Fruit fly (Drosophila melanogaster) whole organism, embryonic: ENCODE data around the gene slp1.

Experiments used
- CG15011 ChIP-seq: fragments of 200-800 bp; sonication (Bioruptor generic); optimal IDR thresholded peaks from 3 replicates; lab custom pipeline; 2018; ENCODE audit warnings: missing biosample characterization, mild to moderate bottlenecking, missing genetic modification characterization
- CG18262 ChIP-seq: fragments of 200-800 bp; optimal IDR thresholded peaks from 3 replicates; lab custom pipeline; 2019; ENCODE audit warnings: missing biosample characterization, mild to moderate bottlenecking, missing genetic modification characterization, moderate library complexity
- CG7556 ChIP-seq: fragments of 200-800 bp; sonication (Bioruptor generic); optimal IDR thresholded peaks from 2 replicates; lab custom pipeline; 2017; ENCODE audit warnings: missing biosample characterization, mild to moderate bottlenecking, missing genetic modification characterization
- Nf-YA ChIP-seq: fragments of 200-800 bp; sonication (Bioruptor generic); IDR thresholded peaks from 2 replicates; pipeline ENCODE4 v1.3.6; 2022; ENCODE audit warnings: missing biosample characterization, missing genetic modification characterization
- cad ChIP-seq: fragments of >200 bp; optimal IDR thresholded peaks from 2 replicates; lab custom pipeline; 2017; ENCODE audit warnings: missing biosample characterization, missing genetic modification characterization
- dati ChIP-seq: fragments of 200-800 bp; sonication (Bioruptor generic); IDR thresholded peaks from 2 replicates; pipeline ENCODE4 v1.3.6; 2022; ENCODE audit warnings: missing biosample characterization, missing genetic modification characterization
- oc ChIP-seq: fragments of 200-800 bp; sonication (Bioruptor generic); optimal IDR thresholded peaks from 2 replicates; lab custom pipeline; 2018; ENCODE audit warnings: missing biosample characterization, mild to moderate bottlenecking, missing genetic modification characterization, moderate library complexity
- pros ChIP-seq: fragments of 200-800 bp; sonication (Bioruptor generic); optimal IDR thresholded peaks from 3 replicates; lab custom pipeline; 2019; ENCODE audit warnings: missing biosample characterization, mild to moderate bottlenecking, missing genetic modification characterization, moderate library complexity
- z ChIP-seq: fragments of 200-800 bp; sonication (Bioruptor generic); IDR thresholded peaks from 3 replicates; pipeline ENCODE4 v1.3.6; 2022; ENCODE audit warnings: missing biosample characterization, missing genetic modification characterization
- zf30C ChIP-seq: fragments of 200-800 bp; sonication (Bioruptor generic); optimal IDR thresholded peaks from 3 replicates; lab custom pipeline; 2018; ENCODE audit warnings: missing biosample characterization, mild to moderate bottlenecking, missing genetic modification characterization

- TF ChIP-seq CG7556 (GFP tag; lab: Kevin White, UChicago): peak; percentile 60
- no peak for TF ChIP-seq pros (GFP tag; lab: Kevin White, UChicago)
- TF ChIP-seq zf30C: no peak
- TF ChIP-seq oc (tag; lab: Kevin White, UChicago): no peak
- 0 out of 3 replicates have a peak, but pooled peaks have one; percentile 52 for TF ChIP-seq z (GFP tag; lab: Robert Waterston, UW)
- TF ChIP-seq Nf-YA (GFP tag; lab: Robert Waterston, UW): 0 out of 2 replicates have a peak, but pooled peaks have one; percentile 28
- TF ChIP-seq dati (GFP tag; lab: Robert Waterston, UW): no peak
- peak; percentile 78 for TF ChIP-seq CG18262
- TF ChIP-seq CG15011 (GFP tag; lab: Kevin White, UChicago): no peak
- no peak for TF ChIP-seq cad
These were observed 19.9 kb upstream of the slp1 start for dm6 chr2L:3805274-3806196.
